Worm (Caenorhabditis elegans): ENCODE measurements around the gene C06G1.1.

ce11 chrX:16643246-16643645, 10.1 kb downstream of the C06G1.1 start:
- TF ChIP-seq med-1 (GFP tag; optimal IDR thresholded peaks at IDR 0.05; ENCODE audit: insufficient read depth) (no peak), ztf-23 (GFP tag; IDR thresholded peaks at IDR 0.05) (no peak), ztf-29 (GFP tag; IDR thresholded peaks at IDR 0.05) (no peak), flt-1 (GFP tag; IDR thresholded peaks at IDR 0.05) (no peak), ref-1 (GFP tag; conservative IDR thresholded peaks at IDR 0.05) (no peak), klf-2 (GFP tag; conservative IDR thresholded peaks at IDR 0.05) (no peak)
